Worm (Caenorhabditis elegans): ENCODE data around the gene rpl-32.

DNA sequence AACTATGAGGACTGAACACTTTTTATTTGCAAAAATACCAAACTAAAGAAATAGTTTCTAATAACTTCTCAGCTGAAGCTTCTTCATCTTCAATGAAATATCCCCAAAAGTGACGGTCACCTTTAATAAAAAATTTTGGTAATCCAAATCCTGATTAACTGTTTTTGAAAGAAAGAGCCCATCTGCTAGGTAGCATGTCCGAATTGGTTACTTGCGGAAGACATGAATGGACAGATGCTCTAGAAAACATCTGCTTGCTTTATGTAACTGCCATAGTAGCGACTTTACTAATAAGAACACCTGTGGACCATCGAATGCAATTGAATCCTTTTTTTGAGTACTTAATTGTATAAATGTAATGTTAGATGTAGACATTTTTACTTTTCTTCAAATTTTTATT lies 2.1 kb upstream of the rpl-32 start:
- TF ChIP-seq madf-6 (GFP tag; IDR thresholded peaks at IDR 0.05), result no peak
- TF ChIP-seq rec-8 (tag; optimal IDR thresholded peaks at IDR 0.05), result no peak
